Worm (Caenorhabditis elegans) whole organism, young adult: ENCODE results near the gene Y62H9A.16.

ENCODE experiments used
- Y67H2A.10 ChIP-seq: fragments of 200-800 bp; sonication (Bioruptor generic); conservative IDR thresholded peaks from 2 replicates; pipeline ENCODE4 v1.3.6; 2022; ENCODE audit warnings: missing genetic modification reagents, missing genetic modification characterization, missing compliant biosample characterization
- aptf-3 ChIP-seq: fragments of 200-800 bp; sonication (Bioruptor generic); IDR thresholded peaks from 2 replicates; pipeline ENCODE4 v1.3.6; 2022; ENCODE audit warnings: missing genetic modification characterization, missing compliant biosample characterization
- atf-7 ChIP-seq: sonication (generic microtip); optimal IDR thresholded peaks from 2 replicates; lab custom pipeline; 2017; ENCODE audit warnings: mild to moderate bottlenecking, missing genetic modification characterization, missing compliant biosample characterization
- athp-1 ChIP-seq: sonication (generic microtip); optimal IDR thresholded peaks from 2 replicates; lab custom pipeline; 2017; ENCODE audit warnings: mild to moderate bottlenecking, missing genetic modification characterization, missing compliant biosample characterization
- ceh-40 ChIP-seq: fragments of 200-800 bp; sonication (Bioruptor generic); IDR thresholded peaks from 2 replicates; pipeline ENCODE4 v1.3.6; 2022; ENCODE audit warnings: missing genetic modification characterization, missing compliant biosample characterization
- sea-2 ChIP-seq: fragments of 200-800 bp; sonication (Bioruptor generic); IDR thresholded peaks from 2 replicates; pipeline ENCODE4 v1.3.6; 2022; ENCODE audit warnings: missing genetic modification characterization, missing compliant biosample characterization
- snpc-3.4 ChIP-seq: sonication (generic microtip); optimal IDR thresholded peaks from 2 replicates; lab custom pipeline; 2017; ENCODE audit warnings: missing genetic modification characterization, mild to moderate bottlenecking, missing compliant biosample characterization, antibody characterized with exemption, moderate library complexity, missing genotype, missing genetic modification reagents
- tlf-1 ChIP-seq: fragments of 200-800 bp; sonication (Bioruptor generic); optimal IDR thresholded peaks from 2 replicates; lab custom pipeline; 2018; ENCODE audit warnings: mild to moderate bottlenecking, missing genetic modification characterization, missing compliant biosample characterization

- no peak for TF ChIP-seq tlf-1
- no peak for TF ChIP-seq sea-2 (GFP tag; lab: Robert Waterston, UW)
- no peak for TF ChIP-seq aptf-3 (GFP tag; lab: Robert Waterston, UW)
- no peak for TF ChIP-seq athp-1 (tag; lab: Kevin White, UChicago)
- TF ChIP-seq Y67H2A.10 (GFP tag; lab: Robert Waterston, UW) = no peak
- no peak for TF ChIP-seq snpc-3.4 (tag; lab: Kevin White, UChicago)
- TF ChIP-seq ceh-40 (GFP tag; lab: Robert Waterston, UW) = no peak
- TF ChIP-seq atf-7 (tag; lab: Kevin White, UChicago) = no peak
Observed at ce11 chrX:11878109-11878508, 40.0 kb upstream of the Y62H9A.16 start, which contains the start of gene Y62H9A.2.
